Worm (Caenorhabditis elegans): Measurements from ENCODE around the gene gsp-2.

Gene gsp-2

ce11 chrIII:7375434-7375833 is 39.0 kb downstream of the gsp-2 start:
- TF ChIP-seq drap-1 (GFP tag; optimal IDR thresholded peaks at IDR 0.05): no peak
- TF ChIP-seq blmp-1 (tag; optimal IDR thresholded peaks at IDR 0.05): no peak
- TF ChIP-seq sem-2 (GFP tag; optimal IDR thresholded peaks at IDR 0.05): no peak
- no peak for TF ChIP-seq unc-120 (tag; optimal IDR thresholded peaks at IDR 0.05; ENCODE audit: poor library complexity, severe bottlenecking)
- TF ChIP-seq elt-3 (tag; optimal IDR thresholded peaks at IDR 0.05): peak; percentile 60

ce11 chrIII:7376143-7376802 is 39.9 kb downstream of the gsp-2 start:
- TF ChIP-seq M03D4.4 (tag; optimal IDR thresholded peaks at IDR 0.05) (no peak), snpc-4 (tag; optimal IDR thresholded peaks at IDR 0.05) (no peak), lin-32 (GFP tag; optimal IDR thresholded peaks at IDR 0.05) (no peak), lin-13 (tag; optimal IDR thresholded peaks at IDR 0.05) (peak; percentile 15), pha-4 (tag; optimal IDR thresholded peaks at IDR 0.05) (peak; percentile 66), unc-62 (GFP tag; optimal IDR thresholded peaks at IDR 0.05) (peak; percentile 51), nhr-76 (tag; optimal IDR thresholded peaks at IDR 0.05) (no peak), elt-1 (tag; optimal IDR thresholded peaks at IDR 0.05; ENCODE audit: borderline replicate concordance, insufficient read depth) (no peak), zip-8 (tag; optimal IDR thresholded peaks at IDR 0.05) (peak; percentile 78), elt-3 (tag; optimal IDR thresholded peaks at IDR 0.05) (peak; percentile 47), ceh-43 (GFP tag; optimal IDR thresholded peaks at IDR 0.05) (no peak), unc-120 (tag; optimal IDR thresholded peaks at IDR 0.05; ENCODE audit: poor library complexity, severe bottlenecking) (no peak), ceh-83 (GFP tag; optimal IDR thresholded peaks at IDR 0.05) (no peak), flh-1 (GFP tag; optimal IDR thresholded peaks at IDR 0.05) (no peak), ham-2 (GFP tag; optimal IDR thresholded peaks at IDR 0.05) (no peak), mab-5 (tag; optimal IDR thresholded peaks at IDR 0.05) (no peak), unc-39 (tag; optimal IDR thresholded peaks at IDR 0.05) (no peak), sem-2 (GFP tag; optimal IDR thresholded peaks at IDR 0.05) (no peak), ztf-11 (tag; optimal IDR thresholded peaks at IDR 0.05) (no peak), cnd-1 (tag; optimal IDR thresholded peaks at IDR 0.05) (no peak), bed-3 (GFP tag; optimal IDR thresholded peaks at IDR 0.05) (no peak), ces-1 (GFP tag; optimal IDR thresholded peaks at IDR 0.05) (no peak), drap-1 (GFP tag; optimal IDR thresholded peaks at IDR 0.05) (peak; percentile 38), nhr-2 (tag; optimal IDR thresholded peaks at IDR 0.05) (peak; percentile 35), mls-2 (tag; optimal IDR thresholded peaks at IDR 0.05) (peak; percentile 22), mep-1 (tag; optimal IDR thresholded peaks at IDR 0.05) (no peak), tbx-8 (GFP tag; optimal IDR thresholded peaks at IDR 0.05) (no peak), blmp-1 (tag; optimal IDR thresholded peaks at IDR 0.05) (no peak), sptf-1 (tag; optimal IDR thresholded peaks at IDR 0.05) (peak; percentile 12), lsy-2 (tag; optimal IDR thresholded peaks at IDR 0.05) (no peak), ceh-39 (tag; optimal IDR thresholded peaks at IDR 0.05) (no peak), nhr-28 (tag; optimal IDR thresholded peaks at IDR 0.05) (no peak), hlh-1 (tag; optimal IDR thresholded peaks at IDR 0.05) (peak; percentile 19), nhr-237 (tag; optimal IDR thresholded peaks at IDR 0.05) (peak; percentile 56), nhr-12 (tag; optimal IDR thresholded peaks at IDR 0.05) (no peak)

- TF ChIP-seq blmp-1 (tag; optimal IDR thresholded peaks at IDR 0.05): no peak
- TF ChIP-seq mep-1 (tag; optimal IDR thresholded peaks at IDR 0.05): no peak
- TF ChIP-seq lsy-2 (tag; optimal IDR thresholded peaks at IDR 0.05): no peak
- TF ChIP-seq nhr-237 (tag; optimal IDR thresholded peaks at IDR 0.05): no peak
- no peak for TF ChIP-seq unc-39 (tag; optimal IDR thresholded peaks at IDR 0.05)
- TF ChIP-seq zip-8 (tag; optimal IDR thresholded peaks at IDR 0.05): no peak
- no peak for TF ChIP-seq lin-32 (GFP tag; optimal IDR thresholded peaks at IDR 0.05)
- TF ChIP-seq nhr-76 (tag; optimal IDR thresholded peaks at IDR 0.05): no peak
- TF ChIP-seq nhr-2 (tag; optimal IDR thresholded peaks at IDR 0.05): no peak
- TF ChIP-seq nhr-28 (tag; optimal IDR thresholded peaks at IDR 0.05): no peak
- no peak for TF ChIP-seq elt-3 (tag; optimal IDR thresholded peaks at IDR 0.05)
- no peak for TF ChIP-seq snpc-4 (tag; optimal IDR thresholded peaks at IDR 0.05)
- TF ChIP-seq pha-4 (tag; optimal IDR thresholded peaks at IDR 0.05): no peak
- no peak for TF ChIP-seq ham-2 (GFP tag; optimal IDR thresholded peaks at IDR 0.05)
- TF ChIP-seq ztf-11 (tag; optimal IDR thresholded peaks at IDR 0.05): no peak
- TF ChIP-seq tbx-8 (GFP tag; optimal IDR thresholded peaks at IDR 0.05): no peak
- TF ChIP-seq mls-2 (tag; optimal IDR thresholded peaks at IDR 0.05): no peak
- TF ChIP-seq nhr-12 (tag; optimal IDR thresholded peaks at IDR 0.05): no peak
- TF ChIP-seq ces-1 (GFP tag; optimal IDR thresholded peaks at IDR 0.05): no peak
These were observed 42.1 kb downstream of the gsp-2 start for ce11 chrIII:7378522-7378921.
